Fruit fly (Drosophila melanogaster): ENCODE results near the gene vn.

vn gene

DNA sequence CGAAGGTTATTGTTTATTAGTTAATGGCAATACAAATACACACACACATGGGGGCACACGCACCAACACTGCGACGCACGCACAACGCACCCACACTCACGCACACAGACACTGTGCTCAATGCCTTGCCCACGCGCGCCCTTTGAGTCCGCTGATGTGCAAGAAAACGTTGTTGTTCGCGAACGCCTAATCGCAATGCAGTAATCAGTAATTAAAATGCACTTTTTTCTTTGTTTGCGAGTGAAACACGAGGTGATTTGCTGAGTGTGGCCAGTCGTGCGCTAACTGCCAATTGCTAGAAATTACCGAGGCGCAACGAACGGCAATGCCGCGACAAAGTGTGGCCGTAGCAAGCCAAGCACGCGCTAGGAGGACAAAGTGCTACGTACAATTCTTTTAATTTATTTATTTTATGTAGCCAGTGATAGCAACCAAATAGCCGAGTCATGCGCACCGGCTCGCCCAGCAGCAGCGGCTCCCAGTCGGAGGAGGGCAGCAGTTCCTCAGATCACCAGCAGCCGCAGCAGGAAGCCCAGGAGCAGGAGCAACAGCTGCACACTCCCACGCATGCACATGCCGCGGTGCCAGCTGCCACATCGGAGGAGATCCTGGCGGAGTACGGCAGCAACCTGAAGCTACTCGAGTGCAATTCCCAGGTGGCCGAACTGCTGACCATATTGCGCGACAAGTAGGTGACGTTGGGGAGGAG is 34.7 kb downstream of the vn start, which contains the start of the genes S6k and kri (continued):
- no peak for TF ChIP-seq CG31224 (GFP tag; IDR thresholded peaks at IDR 0.05)
- TF ChIP-seq CG8924 (tag; optimal IDR thresholded peaks at IDR 0.05) = peak; percentile 74
- TF ChIP-seq Mad (GFP tag; optimal IDR thresholded peaks at IDR 0.05) = no peak
- TF ChIP-seq Jarid2 (GFP tag; optimal IDR thresholded peaks at IDR 0.05) = peak; percentile 40
- TF ChIP-seq CG14014 (GFP tag; IDR thresholded peaks at IDR 0.05) = no peak
- no peak for TF ChIP-seq C15 (GFP tag; IDR thresholded peaks at IDR 0.05)
- no peak for TF ChIP-seq CG10979 (tag; optimal IDR thresholded peaks at IDR 0.05)
- no peak for TF ChIP-seq cato (GFP tag; optimal IDR thresholded peaks at IDR 0.05; ENCODE audit: borderline replicate concordance)
- TF ChIP-seq fd102C (GFP tag; optimal IDR thresholded peaks at IDR 0.05) = no peak
- 0 out of 3 replicates have a peak, but pooled peaks have one; percentile 37 for TF ChIP-seq vnd (GFP tag; IDR thresholded peaks at IDR 0.05; ENCODE audit: partially characterized antibody)
- no peak for TF ChIP-seq CG1792 (GFP tag; optimal IDR thresholded peaks at IDR 0.05)
- TF ChIP-seq Chrac-16 (GFP tag; optimal IDR thresholded peaks at IDR 0.05) = no peak
- no peak for TF ChIP-seq Abd-B (GFP tag; optimal IDR thresholded peaks at IDR 0.05)
- no peak for TF ChIP-seq CG9932 (GFP tag; IDR thresholded peaks at IDR 0.05)
- TF ChIP-seq esg (GFP tag; conservative IDR thresholded peaks at IDR 0.05) = no peak
- TF ChIP-seq CG11398 (GFP tag; optimal IDR thresholded peaks at IDR 0.05) = no peak
- no peak for TF ChIP-seq CG13424 (tag; optimal IDR thresholded peaks at IDR 0.05)
- TF ChIP-seq Awh (GFP tag; IDR thresholded peaks at IDR 0.05) = no peak
- peak; percentile 12 for TF ChIP-seq Camta (GFP tag; optimal IDR thresholded peaks at IDR 0.05)
- TF ChIP-seq stc (GFP tag; IDR thresholded peaks at IDR 0.05) = no peak
- TF ChIP-seq cg (GFP tag; optimal IDR thresholded peaks at IDR 0.05) = peak; percentile 93
- TF ChIP-seq CG10431 (GFP tag; optimal IDR thresholded peaks at IDR 0.05) = no peak
- TF ChIP-seq CG3281 (GFP tag; optimal IDR thresholded peaks at IDR 0.05) = no peak
- no peak for TF ChIP-seq tap (tag; optimal IDR thresholded peaks at IDR 0.05)
- no peak for TF ChIP-seq CG12071 (GFP tag; optimal IDR thresholded peaks at IDR 0.05)
- no peak for TF ChIP-seq Elba2 (GFP tag; optimal IDR thresholded peaks at IDR 0.05)
- no peak for TF ChIP-seq CG30431 (GFP tag; optimal IDR thresholded peaks at IDR 0.05)
- TF ChIP-seq CG6254 (GFP tag; optimal IDR thresholded peaks at IDR 0.05) = no peak
- no peak for TF ChIP-seq Dbx (GFP tag; IDR thresholded peaks at IDR 0.05)
- TF ChIP-seq CG9727 (GFP tag; optimal IDR thresholded peaks at IDR 0.05) = peak; percentile 14
- no peak for TF ChIP-seq sob (GFP tag; IDR thresholded peaks at IDR 0.05)
- peak; percentile 44; the same call in 1 of the 2 replicates for TF ChIP-seq vvl (GFP tag; IDR thresholded peaks at IDR 0.05)
- TF ChIP-seq zfh1 (GFP tag; IDR thresholded peaks at IDR 0.05) = no peak
- TF ChIP-seq CG11560 (tag; IDR thresholded peaks at IDR 0.05) = 0 out of 3 replicates have a peak, but pooled peaks have one; percentile 14
- peak; percentile 39 for TF ChIP-seq Dp (GFP tag; optimal IDR thresholded peaks at IDR 0.05)
- TF ChIP-seq CG12744 (GFP tag; optimal IDR thresholded peaks at IDR 0.05) = no peak
- TF ChIP-seq CG18476 (GFP tag; optimal IDR thresholded peaks at IDR 0.05) = no peak
- TF ChIP-seq mld (GFP tag; IDR thresholded peaks at IDR 0.05; ENCODE audit: partially characterized antibody) = 0 out of 3 replicates have a peak, but pooled peaks have one; percentile 33
- peak in 1 of 2 experiments; percentile 40 for TF ChIP-seq Eip74EF (GFP tag; optimal IDR thresholded peaks at IDR 0.05)
- TF ChIP-seq cas (GFP tag; IDR thresholded peaks at IDR 0.05) = no peak
- no peak for TF ChIP-seq Ptx1 (GFP tag; IDR thresholded peaks at IDR 0.05)
- no peak for TF ChIP-seq Antp (GFP tag; optimal IDR thresholded peaks at IDR 0.05)
- TF ChIP-seq CG13624 (GFP tag; optimal IDR thresholded peaks at IDR 0.05) = peak; percentile 32
- TF ChIP-seq CG13123 (GFP tag; optimal IDR thresholded peaks at IDR 0.05) = no peak
- TF ChIP-seq CG17361 (GFP tag; IDR thresholded peaks at IDR 0.05) = 0 out of 3 replicates have a peak, but pooled peaks have one; percentile 27
- TF ChIP-seq Blimp-1 (GFP tag; optimal IDR thresholded peaks at IDR 0.05) = no peak
- TF ChIP-seq slp2 (GFP tag; optimal IDR thresholded peaks at IDR 0.05) = no peak
- TF ChIP-seq fru (optimal IDR thresholded peaks at IDR 0.05) = no peak
- peak; percentile 2 for TF ChIP-seq CG15601 (tag; optimal IDR thresholded peaks at IDR 0.05)

All from whole organism, embryonic.